Fruit fly (Drosophila melanogaster) whole organism: Measurements from ENCODE around the gene btl.

Experiments used
- CG8478 ChIP-seq: fragments of >200 bp; optimal IDR thresholded peaks from 2 replicates; lab custom pipeline; 2018; ENCODE audit warnings: inconsistent platforms
- Dll ChIP-seq: fragments of >200 bp; optimal IDR thresholded peaks from 2 replicates; lab custom pipeline; 2017
- EcR ChIP-seq, 2 experiments: fragments of >200 bp; optimal IDR thresholded peaks; 2 replicates each; lab custom pipeline; 2017; ENCODE audit warnings: missing biosample characterization in 2 of 2, missing genetic modification characterization in 2 of 2, missing genetic modification reagents in 2 of 2
- pan ChIP-seq: fragments of >200 bp; optimal IDR thresholded peaks from 2 replicates; lab custom pipeline; 2017
- psq ChIP-seq: fragments of >200 bp; optimal IDR thresholded peaks from 2 replicates; lab custom pipeline; 2017
- usp ChIP-seq: fragments of >200 bp; optimal IDR thresholded peaks from 2 replicates; lab custom pipeline; 2017; ENCODE audit warnings: missing biosample characterization, missing genetic modification characterization, mixed read lengths

The btl gene

dm6 chr3L:14112899-14113430 lies 37.4 kb downstream of the btl start:
- TF ChIP-seq pan (lab: Kevin White, UChicago) = no peak
- TF ChIP-seq psq (lab: Kevin White, UChicago) = no peak
- TF ChIP-seq Dll = no peak
- no peak for TF ChIP-seq CG8478
- no peak for TF ChIP-seq EcR (GFP tag; optimal IDR thresholded peaks at IDR 0.05; lab: Kevin White, UChicago)
- no peak for TF ChIP-seq usp (GFP tag; lab: Kevin White, UChicago)

- TF ChIP-seq CG8478 (no peak), psq (lab: Kevin White, UChicago) (no peak), pan (lab: Kevin White, UChicago) (no peak), EcR (GFP tag; optimal IDR thresholded peaks at IDR 0.05; lab: Kevin White, UChicago) (no peak), Dll (no peak)
Measured at dm6 chr3L:14114084-14114483, 38.5 kb downstream of the btl start.

dm6 chr3L:14118767-14119166 lies 43.2 kb downstream of the btl start:
- TF ChIP-seq psq (lab: Kevin White, UChicago) (no peak), CG8478 (no peak)

dm6 chr3L:14122048-14122447 lies 46.5 kb downstream of the btl start:
- TF ChIP-seq Dll = no peak
- no peak for TF ChIP-seq psq (lab: Kevin White, UChicago)
- no peak for TF ChIP-seq EcR (GFP tag; optimal IDR thresholded peaks at IDR 0.05; lab: Kevin White, UChicago)
- TF ChIP-seq CG8478 = no peak
- TF ChIP-seq usp (GFP tag; lab: Kevin White, UChicago) = no peak
- TF ChIP-seq pan (lab: Kevin White, UChicago) = no peak

- TF ChIP-seq Dll (no peak), EcR (GFP tag; optimal IDR thresholded peaks at IDR 0.05; lab: Kevin White, UChicago) (no peak), pan (lab: Kevin White, UChicago) (no peak), usp (GFP tag; lab: Kevin White, UChicago) (no peak)
Measured at dm6 chr3L:14125616-14126015, 50.0 kb downstream of the btl start.

- no peak for TF ChIP-seq usp (GFP tag; lab: Kevin White, UChicago)
- peak; percentile 3 to 38 for TF ChIP-seq EcR (GFP tag; optimal IDR thresholded peaks at IDR 0.05; lab: Kevin White, UChicago)
- TF ChIP-seq CG8478 = peak; percentile 99
Measured at dm6 chr3L:14131274-14131989, 55.9 kb downstream of the btl start, which contains the start of gene Sox21b. Gene Sox21b, minus strand, starts transcription at chr3L:14131324.
